Fruit fly (Drosophila melanogaster): ENCODE measurements around the gene CG12730.

CG12730 gene

dm6 chrX:5515903-5516658, at the start of gene CG12730:
CG12730 (plus strand) TSS chrX:5516608.
- TF ChIP-seq CG8478 (optimal IDR thresholded peaks at IDR 0.05) (no peak), EcR (GFP tag; optimal IDR thresholded peaks at IDR 0.05) (no peak), pan (optimal IDR thresholded peaks at IDR 0.05) (no peak), psq (optimal IDR thresholded peaks at IDR 0.05) (no peak)

dm6 chrX:5485903-5486302, 30.5 kb upstream of the CG12730 start:
- TF ChIP-seq psq (optimal IDR thresholded peaks at IDR 0.05): no peak
- TF ChIP-seq CG8478 (optimal IDR thresholded peaks at IDR 0.05): no peak
- no peak for TF ChIP-seq EcR (GFP tag; optimal IDR thresholded peaks at IDR 0.05)
- no peak for TF ChIP-seq pan (optimal IDR thresholded peaks at IDR 0.05)
- no peak for TF ChIP-seq Dll (optimal IDR thresholded peaks at IDR 0.05)
- TF ChIP-seq usp (GFP tag; optimal IDR thresholded peaks at IDR 0.05): no peak

dm6 chrX:5487381-5487780, 29.0 kb upstream of the CG12730 start:
- TF ChIP-seq EcR (GFP tag; optimal IDR thresholded peaks at IDR 0.05): no peak
- TF ChIP-seq Dll (optimal IDR thresholded peaks at IDR 0.05): no peak
- no peak for TF ChIP-seq psq (optimal IDR thresholded peaks at IDR 0.05)
- TF ChIP-seq CG8478 (optimal IDR thresholded peaks at IDR 0.05): no peak

dm6 chrX:5495901-5496300, 20.5 kb upstream of the CG12730 start, which contains the start of gene frma:
frma (minus strand) TSS chrX:5496052.
- no peak for TF ChIP-seq psq (optimal IDR thresholded peaks at IDR 0.05)
- TF ChIP-seq CG8478 (optimal IDR thresholded peaks at IDR 0.05): no peak
- TF ChIP-seq pan (optimal IDR thresholded peaks at IDR 0.05): no peak
- TF ChIP-seq EcR (GFP tag; optimal IDR thresholded peaks at IDR 0.05): no peak
- no peak for TF ChIP-seq usp (GFP tag; optimal IDR thresholded peaks at IDR 0.05)
- no peak for TF ChIP-seq Dll (optimal IDR thresholded peaks at IDR 0.05)

- no peak for TF ChIP-seq EcR (GFP tag; optimal IDR thresholded peaks at IDR 0.05)
- no peak for TF ChIP-seq CG8478 (optimal IDR thresholded peaks at IDR 0.05)
- TF ChIP-seq Dll (optimal IDR thresholded peaks at IDR 0.05): no peak
- TF ChIP-seq pan (optimal IDR thresholded peaks at IDR 0.05): no peak
- TF ChIP-seq usp (GFP tag; optimal IDR thresholded peaks at IDR 0.05): no peak
- TF ChIP-seq psq (optimal IDR thresholded peaks at IDR 0.05): no peak
These were observed 19.7 kb upstream of the CG12730 start for dm6 chrX:5496727-5497126.

- TF ChIP-seq EcR (GFP tag; optimal IDR thresholded peaks at IDR 0.05) (no peak), usp (GFP tag; optimal IDR thresholded peaks at IDR 0.05) (no peak), Dll (optimal IDR thresholded peaks at IDR 0.05) (no peak)
These were observed 15.3 kb upstream of the CG12730 start, which contains the start of the genes CG32762 and CG4151 for dm6 chrX:5501129-5501528. CG32762 (minus strand) TSS chrX:5501229. CG4151 (plus strand) TSS chrX:5501476.

- TF ChIP-seq CG8478 (optimal IDR thresholded peaks at IDR 0.05) (no peak), psq (optimal IDR thresholded peaks at IDR 0.05) (no peak), pan (optimal IDR thresholded peaks at IDR 0.05) (no peak), EcR (GFP tag; optimal IDR thresholded peaks at IDR 0.05) (no peak), usp (GFP tag; optimal IDR thresholded peaks at IDR 0.05) (no peak), Dll (optimal IDR thresholded peaks at IDR 0.05) (no peak)
These were observed 12.5 kb upstream of the CG12730 start for dm6 chrX:5503916-5504315.

dm6 chrX:5511167-5511566, 5.2 kb upstream of the CG12730 start:
- TF ChIP-seq EcR (GFP tag; optimal IDR thresholded peaks at IDR 0.05) (no peak), CG8478 (optimal IDR thresholded peaks at IDR 0.05) (no peak)

dm6 chrX:5515151-5515550, 1.3 kb upstream of the CG12730 start:
- TF ChIP-seq psq (optimal IDR thresholded peaks at IDR 0.05) (no peak), CG8478 (optimal IDR thresholded peaks at IDR 0.05) (no peak), usp (GFP tag; optimal IDR thresholded peaks at IDR 0.05) (no peak), pan (optimal IDR thresholded peaks at IDR 0.05) (no peak), EcR (GFP tag; optimal IDR thresholded peaks at IDR 0.05) (no peak), Dll (optimal IDR thresholded peaks at IDR 0.05) (no peak)

dm6 chrX:5516783-5517571, 569 bp downstream of the CG12730 start:
- TF ChIP-seq pan (optimal IDR thresholded peaks at IDR 0.05): no peak
- no peak for TF ChIP-seq Dll (optimal IDR thresholded peaks at IDR 0.05)
- no peak for TF ChIP-seq CG8478 (optimal IDR thresholded peaks at IDR 0.05)
- no peak for TF ChIP-seq psq (optimal IDR thresholded peaks at IDR 0.05)
- no peak for TF ChIP-seq EcR (GFP tag; optimal IDR thresholded peaks at IDR 0.05)
- TF ChIP-seq usp (GFP tag; optimal IDR thresholded peaks at IDR 0.05): no peak

- TF ChIP-seq Dll (optimal IDR thresholded peaks at IDR 0.05) (no peak), psq (optimal IDR thresholded peaks at IDR 0.05) (no peak), pan (optimal IDR thresholded peaks at IDR 0.05) (no peak), CG8478 (optimal IDR thresholded peaks at IDR 0.05) (no peak), EcR (GFP tag; optimal IDR thresholded peaks at IDR 0.05) (no peak), usp (GFP tag; optimal IDR thresholded peaks at IDR 0.05) (no peak)
These were observed 1.8 kb downstream of the CG12730 start for dm6 chrX:5518196-5518595.

dm6 chrX:5524240-5524881, 8.0 kb downstream of the CG12730 start:
- TF ChIP-seq EcR (GFP tag; optimal IDR thresholded peaks at IDR 0.05): no peak
- no peak for TF ChIP-seq pan (optimal IDR thresholded peaks at IDR 0.05)
- no peak for TF ChIP-seq Dll (optimal IDR thresholded peaks at IDR 0.05)
- no peak for TF ChIP-seq CG8478 (optimal IDR thresholded peaks at IDR 0.05)
- no peak for TF ChIP-seq usp (GFP tag; optimal IDR thresholded peaks at IDR 0.05)
- no peak for TF ChIP-seq psq (optimal IDR thresholded peaks at IDR 0.05)

Data from whole organism.